Fruit fly (Drosophila melanogaster) whole organism, adult: ENCODE measurements around the gene PDCD-5.

Experiments
- CG11617 ChIP-seq: fragments of 200-800 bp; sonication (Bioruptor generic); optimal IDR thresholded peaks from 2 replicates; lab custom pipeline; 2017; ENCODE audit warnings: mild to moderate bottlenecking, missing biosample characterization, missing genetic modification reagents, missing genetic modification characterization
- CG12768 ChIP-seq: fragments of 200-800 bp; sonication (Bioruptor generic); optimal IDR thresholded peaks from 2 replicates; lab custom pipeline; 2017; ENCODE audit warnings: missing biosample characterization, missing genetic modification characterization, mild to moderate bottlenecking, moderate library complexity, missing genetic modification reagents
- CG14711 ChIP-seq: fragments of 200-800 bp; sonication (Bioruptor generic); optimal IDR thresholded peaks from 2 replicates; lab custom pipeline; 2018; ENCODE audit warnings: missing biosample characterization, mild to moderate bottlenecking, missing genetic modification characterization, moderate library complexity
- CG1620 ChIP-seq: fragments of 200-800 bp; sonication (Bioruptor generic); optimal IDR thresholded peaks from 2 replicates; lab custom pipeline; 2016; ENCODE audit warnings: missing biosample characterization, missing genetic modification characterization
- CG33017 ChIP-seq: fragments of 200-800 bp; sonication (Bioruptor generic); optimal IDR thresholded peaks from 2 replicates; lab custom pipeline; 2018; ENCODE audit warnings: missing biosample characterization, mild to moderate bottlenecking, missing genetic modification characterization, moderate library complexity
- CG5204 ChIP-seq: fragments of 200-800 bp; sonication (Bioruptor generic); optimal IDR thresholded peaks from 2 replicates; lab custom pipeline; 2016; ENCODE audit warnings: missing biosample characterization, missing genetic modification characterization
- CG7045 ChIP-seq: fragments of 200-800 bp; sonication (Bioruptor generic); optimal IDR thresholded peaks from 2 replicates; lab custom pipeline; 2017; ENCODE audit warnings: missing biosample characterization, mild to moderate bottlenecking, missing genetic modification characterization
- CG7101 ChIP-seq: fragments of 200-800 bp; sonication (Bioruptor generic); optimal IDR thresholded peaks from 2 replicates; lab custom pipeline; 2018; ENCODE audit warnings: missing biosample characterization, mild to moderate bottlenecking, missing genetic modification characterization, moderate library complexity
- Clk ChIP-seq: fragments of 200-800 bp; sonication (Bioruptor generic); optimal IDR thresholded peaks from 2 replicates; lab custom pipeline; 2017; ENCODE audit warnings: missing biosample characterization, missing genetic modification characterization
- Crg-1 ChIP-seq: fragments of 200-800 bp; sonication (Bioruptor generic); optimal IDR thresholded peaks from 2 replicates; lab custom pipeline; 2016; ENCODE audit warnings: missing biosample characterization, missing genetic modification characterization
- Hr96 ChIP-seq: fragments of 200-800 bp; sonication (Bioruptor generic); optimal IDR thresholded peaks from 2 replicates; lab custom pipeline; 2016; ENCODE audit warnings: missing biosample characterization, missing genetic modification characterization
- Mnt ChIP-seq: fragments of 200-800 bp; sonication (Bioruptor generic); optimal IDR thresholded peaks from 2 replicates; lab custom pipeline; 2016; ENCODE audit warnings: missing biosample characterization, mild to moderate bottlenecking, missing genetic modification characterization
- bab1 ChIP-seq: fragments of 200-800 bp; sonication (Bioruptor generic); optimal IDR thresholded peaks from 3 replicates; lab custom pipeline; 2019; ENCODE audit warnings: missing biosample characterization, mild to moderate bottlenecking, missing genetic modification characterization, moderate library complexity
- cic ChIP-seq: fragments of 200-800 bp; sonication (Bioruptor generic); optimal IDR thresholded peaks from 2 replicates; lab custom pipeline; 2017; ENCODE audit warnings: missing biosample characterization, mild to moderate bottlenecking, missing genetic modification characterization, moderate library complexity
- cnc ChIP-seq, 2 experiments: fragments of >200 bp; optimal IDR thresholded peaks; 2 replicates each; lab custom pipeline; 2017
- kay ChIP-seq: fragments of 200-800 bp; sonication (Bioruptor generic); peaks from one replicate; lab custom pipeline; 2016; ENCODE audit warnings: missing biosample characterization, missing genetic modification characterization, borderline replicate concordance
- ovo ChIP-seq: fragments of 200-800 bp; sonication (Bioruptor generic); optimal IDR thresholded peaks from 2 replicates; lab custom pipeline; 2016; ENCODE audit warnings: missing biosample characterization, missing genetic modification characterization
- pad ChIP-seq: fragments of 200-800 bp; sonication (Bioruptor generic); optimal IDR thresholded peaks from 3 replicates; lab custom pipeline; 2017; ENCODE audit warnings: missing biosample characterization, missing genetic modification characterization, mild to moderate bottlenecking, moderate library complexity, missing genetic modification reagents
- tj ChIP-seq: fragments of 200-800 bp; sonication (Bioruptor generic); optimal IDR thresholded peaks from 3 replicates; lab custom pipeline; 2017; ENCODE audit warnings: missing biosample characterization, mild to moderate bottlenecking, missing genetic modification characterization, moderate library complexity
- toe ChIP-seq: fragments of 200-800 bp; sonication (Bioruptor generic); optimal IDR thresholded peaks from 2 replicates; lab custom pipeline; 2016; ENCODE audit warnings: missing biosample characterization, missing genetic modification characterization

PDCD-5 gene

dm6 chr3L:16192561-16193355 is 39.1 kb downstream of the PDCD-5 start:
- TF ChIP-seq bab1 (no peak), CG7045 (GFP tag; lab: Kevin White, UChicago) (no peak), Clk (no peak), CG11617 (GFP tag; lab: Kevin White, UChicago) (no peak), CG7101 (tag; lab: Kevin White, UChicago) (no peak), cnc (optimal IDR thresholded peaks at IDR 0.05; lab: Kevin White, UChicago) (no peak), Crg-1 (GFP tag; lab: Kevin White, UChicago) (no peak), tj (GFP tag; lab: Kevin White, UChicago) (no peak), CG14711 (tag; lab: Kevin White, UChicago) (no peak), kay (no peak), cic (GFP tag; lab: Kevin White, UChicago) (no peak), Hr96 (no peak)

- TF ChIP-seq CG1620 (GFP tag; lab: Kevin White, UChicago) (no peak), toe (GFP tag; lab: Kevin White, UChicago) (peak; percentile 11), cic (GFP tag; lab: Kevin White, UChicago) (peak; percentile 26), CG33017 (tag; lab: Kevin White, UChicago) (peak; percentile 14), CG11617 (GFP tag; lab: Kevin White, UChicago) (peak; percentile 34), ovo (GFP tag; lab: Kevin White, UChicago) (peak; percentile 36), Mnt (peak; percentile 41), pad (peak; percentile 10), CG12768 (peak; percentile 67), CG7045 (GFP tag; lab: Kevin White, UChicago) (peak; percentile 14), kay (peak; percentile 86), CG5204 (GFP tag; lab: Kevin White, UChicago) (no peak), Hr96 (peak; percentile 5), cnc (optimal IDR thresholded peaks at IDR 0.05; lab: Kevin White, UChicago) (no peak), CG7101 (tag; lab: Kevin White, UChicago) (peak; percentile 34)
These were observed 41.0 kb downstream of the PDCD-5 start for dm6 chr3L:16190885-16191284.

- TF ChIP-seq Mnt (no peak), Clk (no peak), CG11617 (GFP tag; lab: Kevin White, UChicago) (no peak), pad (no peak), kay (no peak), bab1 (no peak), cic (GFP tag; lab: Kevin White, UChicago) (no peak), Hr96 (no peak), toe (GFP tag; lab: Kevin White, UChicago) (no peak), CG33017 (tag; lab: Kevin White, UChicago) (no peak), CG1620 (GFP tag; lab: Kevin White, UChicago) (no peak), CG7101 (tag; lab: Kevin White, UChicago) (no peak), cnc (optimal IDR thresholded peaks at IDR 0.05; lab: Kevin White, UChicago) (no peak), CG7045 (GFP tag; lab: Kevin White, UChicago) (no peak), CG12768 (no peak), CG5204 (GFP tag; lab: Kevin White, UChicago) (no peak), tj (GFP tag; lab: Kevin White, UChicago) (no peak), Crg-1 (GFP tag; lab: Kevin White, UChicago) (no peak), CG14711 (tag; lab: Kevin White, UChicago) (no peak)
These were observed 42.0 kb downstream of the PDCD-5 start for dm6 chr3L:16189925-16190231.

- TF ChIP-seq Crg-1 (GFP tag; lab: Kevin White, UChicago) (no peak), CG11617 (GFP tag; lab: Kevin White, UChicago) (no peak), tj (GFP tag; lab: Kevin White, UChicago) (no peak), cnc (optimal IDR thresholded peaks at IDR 0.05; lab: Kevin White, UChicago) (no peak), CG7101 (tag; lab: Kevin White, UChicago) (no peak), pad (no peak), CG1620 (GFP tag; lab: Kevin White, UChicago) (no peak), CG14711 (tag; lab: Kevin White, UChicago) (no peak), CG33017 (tag; lab: Kevin White, UChicago) (no peak), kay (no peak), CG7045 (GFP tag; lab: Kevin White, UChicago) (no peak), Clk (no peak), CG12768 (no peak), ovo (GFP tag; lab: Kevin White, UChicago) (no peak), toe (GFP tag; lab: Kevin White, UChicago) (no peak), Mnt (no peak), Hr96 (no peak), CG5204 (GFP tag; lab: Kevin White, UChicago) (no peak), bab1 (no peak), cic (GFP tag; lab: Kevin White, UChicago) (no peak)
These were observed 42.5 kb downstream of the PDCD-5 start for dm6 chr3L:16189058-16189924.

- TF ChIP-seq CG11617 (GFP tag; lab: Kevin White, UChicago) (no peak), CG7045 (GFP tag; lab: Kevin White, UChicago) (no peak), tj (GFP tag; lab: Kevin White, UChicago) (no peak), CG7101 (tag; lab: Kevin White, UChicago) (no peak), Mnt (no peak), Clk (no peak), cnc (optimal IDR thresholded peaks at IDR 0.05; lab: Kevin White, UChicago) (no peak), CG33017 (tag; lab: Kevin White, UChicago) (no peak), CG5204 (GFP tag; lab: Kevin White, UChicago) (no peak), Hr96 (no peak), cic (GFP tag; lab: Kevin White, UChicago) (no peak), CG1620 (GFP tag; lab: Kevin White, UChicago) (no peak), kay (no peak), Crg-1 (GFP tag; lab: Kevin White, UChicago) (no peak), bab1 (no peak), ovo (GFP tag; lab: Kevin White, UChicago) (no peak), CG12768 (no peak), toe (GFP tag; lab: Kevin White, UChicago) (no peak)
These were observed 48.3 kb downstream of the PDCD-5 start for dm6 chr3L:16183493-16183892.
